Worm (Caenorhabditis elegans) whole organism, mixed stage, embryonic: Measurements from ENCODE around the gene Y14H12A.1.

Source experiments
- M03D4.4 ChIP-seq: sonication (generic microtip); optimal IDR thresholded peaks from 2 replicates; lab custom pipeline; 2017; ENCODE audit warnings: mild to moderate bottlenecking, missing genetic modification characterization, missing compliant biosample characterization
- bed-3 ChIP-seq: fragments of 200-800 bp; sonication (Bioruptor generic); optimal IDR thresholded peaks from 3 replicates; lab custom pipeline; 2018; ENCODE audit warnings: mild to moderate bottlenecking, missing genetic modification characterization, moderate library complexity, missing compliant biosample characterization
- blmp-1 ChIP-seq: fragments of 150-350 bp; optimal IDR thresholded peaks from 2 replicates; lab custom pipeline; 2014; ENCODE audit warnings: missing biosample characterization, missing genetic modification characterization
- ceh-39 ChIP-seq: fragments of 150-350 bp; optimal IDR thresholded peaks from 2 replicates; lab custom pipeline; 2014; ENCODE audit warnings: missing biosample characterization, missing genetic modification characterization
- ceh-43 ChIP-seq: fragments of 200-800 bp; sonication (Bioruptor generic); optimal IDR thresholded peaks from 2 replicates; lab custom pipeline; 2018; ENCODE audit warnings: mild to moderate bottlenecking, missing genetic modification characterization, moderate library complexity, missing compliant biosample characterization
- ceh-83 ChIP-seq: fragments of 200-800 bp; sonication (Bioruptor generic); optimal IDR thresholded peaks from 2 replicates; lab custom pipeline; 2018; ENCODE audit warnings: mild to moderate bottlenecking, missing genetic modification characterization, missing compliant biosample characterization
- ces-1 ChIP-seq: fragments of 150-350 bp; optimal IDR thresholded peaks from 2 replicates; lab custom pipeline; 2014; ENCODE audit warnings: missing biosample characterization, missing genetic modification reagents, missing genetic modification characterization
- cnd-1 ChIP-seq: fragments of 200-800 bp; sonication (Bioruptor generic); optimal IDR thresholded peaks from 2 replicates; lab custom pipeline; 2018; ENCODE audit warnings: mild to moderate bottlenecking, missing genetic modification characterization, missing compliant biosample characterization
- drap-1 ChIP-seq: fragments of 200-800 bp; sonication (Bioruptor generic); optimal IDR thresholded peaks from 3 replicates; lab custom pipeline; 2018; ENCODE audit warnings: mild to moderate bottlenecking, missing genetic modification characterization, missing compliant biosample characterization
- elt-3 ChIP-seq: fragments of 150-350 bp; optimal IDR thresholded peaks from 2 replicates; lab custom pipeline; 2014; ENCODE audit warnings: missing biosample characterization, missing genetic modification characterization
- flh-1 ChIP-seq: fragments of 200-800 bp; sonication (Bioruptor generic); optimal IDR thresholded peaks from 2 replicates; lab custom pipeline; 2018; ENCODE audit warnings: mild to moderate bottlenecking, missing genetic modification characterization, moderate library complexity, missing compliant biosample characterization
- ham-2 ChIP-seq: fragments of 200-800 bp; sonication (Bioruptor generic); optimal IDR thresholded peaks from 2 replicates; lab custom pipeline; 2018; ENCODE audit warnings: mild to moderate bottlenecking, missing genetic modification characterization, missing compliant biosample characterization
- hlh-1 ChIP-seq: fragments of 150-350 bp; optimal IDR thresholded peaks from 2 replicates; lab custom pipeline; 2014; ENCODE audit warnings: missing biosample characterization, missing genetic modification reagents, missing genetic modification characterization
- lin-13 ChIP-seq: fragments of 150-350 bp; optimal IDR thresholded peaks from 2 replicates; lab custom pipeline; 2014; ENCODE audit warnings: missing biosample characterization, missing genetic modification characterization
- lin-32 ChIP-seq: fragments of 200-800 bp; sonication (Bioruptor generic); optimal IDR thresholded peaks from 2 replicates; lab custom pipeline; 2018; ENCODE audit warnings: mild to moderate bottlenecking, missing genetic modification characterization, missing compliant biosample characterization
- lsy-2 ChIP-seq: fragments of 150-350 bp; optimal IDR thresholded peaks from 2 replicates; lab custom pipeline; 2014; ENCODE audit warnings: missing biosample characterization, missing genetic modification characterization
- mab-5 ChIP-seq: fragments of 150-350 bp; optimal IDR thresholded peaks from 2 replicates; lab custom pipeline; 2014; ENCODE audit warnings: missing biosample characterization, missing genetic modification characterization
- mep-1 ChIP-seq: fragments of 150-350 bp; optimal IDR thresholded peaks from 2 replicates; lab custom pipeline; 2017; ENCODE audit warnings: missing biosample characterization, missing genetic modification reagents, missing genetic modification characterization, inconsistent platforms
- mls-2 ChIP-seq: sonication (generic microtip); optimal IDR thresholded peaks from 2 replicates; lab custom pipeline; 2016; ENCODE audit warnings: mild to moderate bottlenecking, missing genetic modification characterization, moderate library complexity, missing compliant biosample characterization
- nhr-12 ChIP-seq: fragments of 150-350 bp; optimal IDR thresholded peaks from 2 replicates; lab custom pipeline; 2014; ENCODE audit warnings: missing biosample characterization, missing genetic modification characterization
- nhr-2 ChIP-seq: fragments of 150-350 bp; optimal IDR thresholded peaks from 2 replicates; lab custom pipeline; 2014; ENCODE audit warnings: missing biosample characterization, missing genetic modification characterization
- nhr-237 ChIP-seq: fragments of 150-350 bp; optimal IDR thresholded peaks from 2 replicates; lab custom pipeline; 2014; ENCODE audit warnings: missing biosample characterization, missing genetic modification characterization
- nhr-28 ChIP-seq: fragments of 150-350 bp; optimal IDR thresholded peaks from 2 replicates; lab custom pipeline; 2014; ENCODE audit warnings: missing biosample characterization, missing genetic modification characterization
- nhr-76 ChIP-seq: sonication (generic microtip); optimal IDR thresholded peaks from 2 replicates; lab custom pipeline; 2017; ENCODE audit warnings: missing biosample characterization, missing genetic modification characterization
- pha-4 ChIP-seq: fragments of 150-350 bp; optimal IDR thresholded peaks from 2 replicates; lab custom pipeline; 2018; ENCODE audit warnings: missing biosample characterization, missing genetic modification reagents, missing genetic modification characterization
- snpc-4 ChIP-seq: fragments of 150-350 bp; optimal IDR thresholded peaks from 2 replicates; lab custom pipeline; 2014; ENCODE audit warnings: missing biosample characterization, missing genetic modification characterization
- sptf-1 ChIP-seq: sonication (generic microtip); optimal IDR thresholded peaks from 2 replicates; lab custom pipeline; 2017; ENCODE audit warnings: mild to moderate bottlenecking, missing genetic modification characterization, moderate library complexity, missing compliant biosample characterization
- tbx-8 ChIP-seq: fragments of 200-800 bp; sonication (Bioruptor generic); optimal IDR thresholded peaks from 2 replicates; lab custom pipeline; 2018; ENCODE audit warnings: mild to moderate bottlenecking, missing genetic modification characterization, moderate library complexity, missing compliant biosample characterization
- unc-120 ChIP-seq: sonication (generic microtip); optimal IDR thresholded peaks from 2 replicates; lab custom pipeline; 2017; ENCODE audit warnings: missing genetic modification characterization, missing compliant biosample characterization; ENCODE audit not compliant: poor library complexity, severe bottlenecking
- unc-39 ChIP-seq: fragments of 150-350 bp; optimal IDR thresholded peaks from 2 replicates; lab custom pipeline; 2014; ENCODE audit warnings: missing biosample characterization, missing genetic modification characterization
- zip-8 ChIP-seq: fragments of 150-350 bp; optimal IDR thresholded peaks from 2 replicates; lab custom pipeline; 2014; ENCODE audit warnings: missing biosample characterization, missing genetic modification characterization
- ztf-11 ChIP-seq: fragments of 150-350 bp; optimal IDR thresholded peaks from 2 replicates; lab custom pipeline; 2014; ENCODE audit warnings: missing biosample characterization, missing genetic modification characterization

Gene Y14H12A.1

ce11 chrII:3984242-3984641 is 8.8 kb upstream of the Y14H12A.1 start:
- peak; percentile 4 for TF ChIP-seq zip-8 (tag; lab: Kevin White, UChicago)
- no peak for TF ChIP-seq tbx-8

ce11 chrII:3986906-3987305 is 6.1 kb upstream of the Y14H12A.1 start, which contains the start of gene K10G6.5:
Gene K10G6.5, plus strand, starts transcription at chrII:3987250.
- TF ChIP-seq elt-3 (tag; lab: Kevin White, UChicago) (no peak), bed-3 (GFP tag; lab: Kevin White, UChicago) (no peak), lsy-2 (tag; lab: Kevin White, UChicago) (no peak), nhr-12 (tag; lab: Kevin White, UChicago) (no peak), lin-13 (tag; lab: Kevin White, UChicago) (no peak), snpc-4 (no peak), cnd-1 (no peak), mep-1 (tag; lab: Kevin White, UChicago) (no peak), hlh-1 (tag; lab: Kevin White, UChicago) (no peak), drap-1 (GFP tag; lab: Kevin White, UChicago) (no peak), ceh-39 (tag; lab: Kevin White, UChicago) (no peak), nhr-237 (tag; lab: Kevin White, UChicago) (no peak), ceh-43 (no peak), ceh-83 (GFP tag; lab: Kevin White, UChicago) (no peak)

ce11 chrII:3989627-3990367 is 3.2 kb upstream of the Y14H12A.1 start, which contains the start of gene Y14H12A.2:
Gene Y14H12A.2, minus strand, starts transcription at chrII:3989677.
- TF ChIP-seq unc-39 (tag; lab: Kevin White, UChicago) (no peak), mep-1 (tag; lab: Kevin White, UChicago) (no peak), cnd-1 (no peak), lin-13 (tag; lab: Kevin White, UChicago) (no peak), pha-4 (tag; lab: Kevin White, UChicago) (no peak), nhr-76 (tag; lab: Kevin White, UChicago) (no peak), ceh-43 (no peak), nhr-12 (tag; lab: Kevin White, UChicago) (no peak)
- TF ChIP-seq, all 35 proteins: peak for 0

ce11 chrII:3990706-3991105 is 2.3 kb upstream of the Y14H12A.1 start:
- no peak for TF ChIP-seq pha-4 (tag; lab: Kevin White, UChicago)
- TF ChIP-seq mab-5, result no peak
- TF ChIP-seq ztf-11 (tag; lab: Kevin White, UChicago), result no peak

- TF ChIP-seq flh-1 (GFP tag; lab: Kevin White, UChicago) (no peak), bed-3 (GFP tag; lab: Kevin White, UChicago) (no peak), tbx-8 (no peak), nhr-28 (tag; lab: Kevin White, UChicago) (no peak), ces-1 (GFP tag; lab: Kevin White, UChicago) (no peak), ceh-43 (no peak), mep-1 (tag; lab: Kevin White, UChicago) (no peak), pha-4 (tag; lab: Kevin White, UChicago) (no peak), nhr-76 (tag; lab: Kevin White, UChicago) (no peak), nhr-2 (tag; lab: Kevin White, UChicago) (no peak)
These were observed 966 bp upstream of the Y14H12A.1 start for ce11 chrII:3992029-3992428.

ce11 chrII:3996005-3996404 is 3.0 kb downstream of the Y14H12A.1 start, which contains the start of gene clc-22:
Gene clc-22, minus strand, starts transcription at chrII:3996075.
- TF ChIP-seq tbx-8 (no peak), ces-1 (GFP tag; lab: Kevin White, UChicago) (no peak), unc-120 (tag; lab: Kevin White, UChicago) (no peak)

- TF ChIP-seq mep-1 (tag; lab: Kevin White, UChicago) (peak; percentile 6), ztf-11 (tag; lab: Kevin White, UChicago) (peak; percentile 15), mls-2 (tag; lab: Kevin White, UChicago) (peak; percentile 83), drap-1 (GFP tag; lab: Kevin White, UChicago) (peak; percentile 36), ceh-43 (peak; percentile 52), tbx-8 (no peak), lin-32 (GFP tag; lab: Kevin White, UChicago) (peak; percentile 48), M03D4.4 (tag; lab: Kevin White, UChicago) (peak; percentile 51), hlh-1 (tag; lab: Kevin White, UChicago) (no peak), unc-120 (tag; lab: Kevin White, UChicago) (peak; percentile 39), blmp-1 (no peak), sptf-1 (tag; lab: Kevin White, UChicago) (peak; percentile 81), nhr-237 (tag; lab: Kevin White, UChicago) (no peak), ces-1 (GFP tag; lab: Kevin White, UChicago) (peak; percentile 94), ham-2 (GFP tag; lab: Kevin White, UChicago) (no peak), cnd-1 (peak; percentile 55)
These were observed 6.5 kb downstream of the Y14H12A.1 start for ce11 chrII:3999537-3999936.
